Worm (Caenorhabditis elegans): Measurements from ENCODE around the gene sqd-1.

ce11 chrIV:6365045-6365444 lies 41.1 kb downstream of the sqd-1 start, which contains the start of gene Y73B6BL.270:
- TF ChIP-seq dmd-4 (tag; optimal IDR thresholded peaks at IDR 0.05; ENCODE audit: borderline replicate concordance): no peak
- no peak for TF ChIP-seq K02D7.2 (tag; optimal IDR thresholded peaks at IDR 0.05)
- no peak for TF ChIP-seq npax-4 (tag; optimal IDR thresholded peaks at IDR 0.05)
- no peak for TF ChIP-seq gmeb-2 (tag; optimal IDR thresholded peaks at IDR 0.05)
- no peak for TF ChIP-seq pqm-1 (tag; optimal IDR thresholded peaks at IDR 0.05)
- no peak for TF ChIP-seq pha-4 (tag; optimal IDR thresholded peaks at IDR 0.05)
- TF ChIP-seq tbx-2 (tag; optimal IDR thresholded peaks at IDR 0.05): no peak
- no peak for TF ChIP-seq sdc-2 (tag; optimal IDR thresholded peaks at IDR 0.05)
- no peak for TF ChIP-seq pat-9 (tag; optimal IDR thresholded peaks at IDR 0.05)
- TF ChIP-seq hlh-8 (tag; optimal IDR thresholded peaks at IDR 0.05): no peak
- no peak for TF ChIP-seq ama-1 (optimal IDR thresholded peaks at IDR 0.05)
- TF ChIP-seq ets-4 (tag; optimal IDR thresholded peaks at IDR 0.05): no peak
- no peak for TF ChIP-seq elt-2 (tag; optimal IDR thresholded peaks at IDR 0.05)
- TF ChIP-seq nhr-232 (tag; optimal IDR thresholded peaks at IDR 0.05): no peak
